Worm (Caenorhabditis elegans) whole organism, L2 larva: ENCODE results near the gene T08D10.3.

Experiments
- F13H6.1 ChIP-seq: sonication (generic microtip); optimal IDR thresholded peaks from 2 replicates; lab custom pipeline; 2016; ENCODE audit warnings: missing genetic modification characterization, missing compliant biosample characterization
- aly-2 ChIP-seq: fragments of 150-350 bp; optimal IDR thresholded peaks from 2 replicates; lab custom pipeline; 2014; ENCODE audit warnings: missing biosample characterization, missing genetic modification characterization
- ama-1 ChIP-seq: fragments of 150-350 bp; optimal IDR thresholded peaks from 2 replicates; lab custom pipeline; 2018; ENCODE audit warnings: inconsistent platforms
- ceh-82 ChIP-seq: fragments of 150-350 bp; optimal IDR thresholded peaks from 2 replicates; lab custom pipeline; 2014; ENCODE audit warnings: missing biosample characterization, missing genetic modification characterization
- egl-27 ChIP-seq: sonication (generic microtip); optimal IDR thresholded peaks from 3 replicates; lab custom pipeline; 2017; ENCODE audit warnings: missing biosample characterization, missing genetic modification reagents, missing genetic modification characterization
- fos-1 ChIP-seq: fragments of 150-350 bp; optimal IDR thresholded peaks from 2 replicates; lab custom pipeline; 2014; ENCODE audit warnings: missing biosample characterization, missing genetic modification characterization
- lsy-2 ChIP-seq, 2 experiments: fragments of 150-350 bp in 1 of 2; sonication (generic microtip) in 1 of 2; optimal IDR thresholded peaks; 2 replicates each; lab custom pipeline; 2014 to 2017; ENCODE audit warnings: missing biosample characterization in 2 of 2, missing genetic modification characterization in 2 of 2
- nhr-11 ChIP-seq: fragments of 150-350 bp; optimal IDR thresholded peaks from 2 replicates; lab custom pipeline; 2014; ENCODE audit warnings: missing biosample characterization, missing genetic modification characterization
- nhr-12 ChIP-seq: fragments of 150-350 bp; optimal IDR thresholded peaks from 2 replicates; lab custom pipeline; 2014; ENCODE audit warnings: missing biosample characterization, missing genetic modification characterization
- nhr-237 ChIP-seq: fragments of 150-350 bp; optimal IDR thresholded peaks from 2 replicates; lab custom pipeline; 2014; ENCODE audit warnings: missing biosample characterization, missing genetic modification characterization
- nhr-77 ChIP-seq: fragments of 150-350 bp; optimal IDR thresholded peaks from 2 replicates; lab custom pipeline; 2014; ENCODE audit warnings: missing biosample characterization, missing genetic modification characterization
- snpc-4 ChIP-seq: fragments of 150-350 bp; optimal IDR thresholded peaks from 2 replicates; lab custom pipeline; 2014; ENCODE audit warnings: missing biosample characterization, missing genetic modification characterization
- zag-1 ChIP-seq: fragments of 150-350 bp; optimal IDR thresholded peaks from 2 replicates; lab custom pipeline; 2014; ENCODE audit warnings: missing biosample characterization, missing genetic modification characterization
- ztf-11 ChIP-seq: sonication (generic microtip); optimal IDR thresholded peaks from 2 replicates; lab custom pipeline; 2017; ENCODE audit warnings: missing biosample characterization, missing genetic modification characterization

DNA sequence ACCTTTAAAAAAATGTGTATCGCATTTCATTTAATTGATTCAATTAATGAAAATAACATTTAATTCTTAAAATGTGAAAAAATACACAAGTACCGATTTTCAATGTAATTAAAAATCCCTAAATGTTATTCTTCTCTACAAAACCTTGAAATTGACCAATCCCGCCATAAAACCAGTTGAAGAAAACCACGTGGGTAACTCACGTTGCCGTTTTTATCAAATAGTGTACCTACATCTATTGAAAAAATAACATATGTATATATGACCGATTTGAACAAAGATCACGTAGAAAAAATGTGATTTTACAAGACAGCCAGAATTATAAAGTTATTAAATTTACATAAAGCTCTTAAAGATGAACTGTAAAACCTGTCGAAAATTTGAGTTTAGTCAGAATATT is 9.9 kb downstream of the T08D10.3 start:
- TF ChIP-seq nhr-237 (tag; lab: Kevin White, UChicago): no peak
- no peak for TF ChIP-seq fos-1 (tag; lab: Kevin White, UChicago)
- no peak for TF ChIP-seq nhr-77 (tag; lab: Kevin White, UChicago)
- no peak for TF ChIP-seq lsy-2 (tag; optimal IDR thresholded peaks at IDR 0.05; lab: Kevin White, UChicago)
- no peak for TF ChIP-seq aly-2 (tag; lab: Kevin White, UChicago)
- TF ChIP-seq nhr-12 (tag; lab: Kevin White, UChicago): no peak
- TF ChIP-seq zag-1: no peak
- TF ChIP-seq ceh-82: no peak
- TF ChIP-seq snpc-4: no peak
- no peak for TF ChIP-seq ztf-11 (tag; lab: Kevin White, UChicago)
- TF ChIP-seq ama-1: no peak
- no peak for TF ChIP-seq nhr-11 (tag; lab: Kevin White, UChicago)
- TF ChIP-seq egl-27 (tag; lab: Kevin White, UChicago): no peak
- TF ChIP-seq F13H6.1 (tag; lab: Kevin White, UChicago): no peak
